Fruit fly (Drosophila melanogaster): ENCODE data around the gene Surf6.

The Surf6 gene

DNA sequence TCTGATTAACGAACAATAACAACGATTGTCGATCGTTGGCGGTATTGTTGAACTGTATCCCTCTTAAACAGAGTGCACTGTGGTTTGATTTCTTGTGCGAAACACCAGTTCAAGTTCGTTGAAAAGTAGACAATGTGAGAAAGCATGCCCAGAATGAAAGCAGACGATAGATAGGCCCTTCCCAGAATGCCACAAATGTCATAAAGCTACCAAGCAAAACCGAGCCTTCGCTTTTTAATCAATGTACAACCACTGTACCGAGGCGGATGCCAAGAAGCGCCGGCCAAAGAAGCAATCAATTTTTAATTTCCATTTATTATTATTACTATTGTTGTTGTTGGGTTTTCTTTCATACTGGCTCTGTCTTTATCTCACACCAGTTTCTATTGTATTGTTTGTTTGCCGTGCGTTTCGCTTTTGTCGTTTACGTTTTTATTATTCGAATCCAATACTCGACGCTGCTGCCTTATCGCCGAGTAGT, 4.2 kb upstream of the Surf6 start (continued):
- TF ChIP-seq CG11696 (GFP tag; IDR thresholded peaks at IDR 0.05) (peak; percentile 73), CG30403 (GFP tag; optimal IDR thresholded peaks at IDR 0.05) (peak; percentile 83), ssp (GFP tag; IDR thresholded peaks at IDR 0.05) (peak; percentile 49), Dp (GFP tag; optimal IDR thresholded peaks at IDR 0.05) (no peak), CG18011 (GFP tag; optimal IDR thresholded peaks at IDR 0.05) (peak; percentile 52), HmgZ (tag; optimal IDR thresholded peaks at IDR 0.05) (peak; percentile 77), Atf3 (GFP tag; optimal IDR thresholded peaks at IDR 0.05) (peak; percentile 78), CG10462 (GFP tag; optimal IDR thresholded peaks at IDR 0.05) (peak; percentile 68), chinmo (GFP tag; IDR thresholded peaks at IDR 0.05; ENCODE audit: partially characterized antibody) (0 out of 4 replicates have a peak, but pooled peaks have one; percentile 10), CG11456 (GFP tag; IDR thresholded peaks at IDR 0.05) (peak; percentile 87), CG34422 (GFP tag; IDR thresholded peaks at IDR 0.05) (peak; percentile 89), C15 (GFP tag; IDR thresholded peaks at IDR 0.05) (no peak), Atf6 (GFP tag; IDR thresholded peaks at IDR 0.05) (peak; percentile 76), HLH54F (GFP tag; optimal IDR thresholded peaks at IDR 0.05) (peak; percentile 80), CG10267 (tag; optimal IDR thresholded peaks at IDR 0.05) (peak; percentile 52), hbn (GFP tag; IDR thresholded peaks at IDR 0.05; ENCODE audit: partially characterized antibody) (no peak), CG7745 (tag; optimal IDR thresholded peaks at IDR 0.05) (no peak), CG9932 (GFP tag; IDR thresholded peaks at IDR 0.05) (peak; percentile 76), dysf (GFP tag; IDR thresholded peaks at IDR 0.05) (peak; percentile 90), CoRest (tag; optimal IDR thresholded peaks at IDR 0.05) (peak; percentile 78), her (GFP tag; optimal IDR thresholded peaks at IDR 0.05) (peak; percentile 88), CG3838 (GFP tag; optimal IDR thresholded peaks at IDR 0.05) (peak; percentile 65), sima (GFP tag; optimal IDR thresholded peaks at IDR 0.05) (no peak), Ssrp (tag; optimal IDR thresholded peaks at IDR 0.05) (peak; percentile 64), lbe (GFP tag; optimal IDR thresholded peaks at IDR 0.05) (peak; percentile 42), CG6683 (GFP tag; optimal IDR thresholded peaks at IDR 0.05) (peak; percentile 53), CG14965 (GFP tag; optimal IDR thresholded peaks at IDR 0.05; ENCODE audit: borderline replicate concordance) (no peak), CG7786 (GFP tag; optimal IDR thresholded peaks at IDR 0.05) (peak; percentile 77), chn (GFP tag; optimal IDR thresholded peaks at IDR 0.05) (peak; percentile 83), odd (GFP tag; optimal IDR thresholded peaks at IDR 0.05) (peak; percentile 79), Mad (GFP tag; optimal IDR thresholded peaks at IDR 0.05) (peak; percentile 80), jumu (GFP tag; optimal IDR thresholded peaks at IDR 0.05) (peak; percentile 72), gro (GFP tag; optimal IDR thresholded peaks at IDR 0.05) (peak; percentile 87), zen2 (GFP tag; IDR thresholded peaks at IDR 0.05; ENCODE audit: partially characterized antibody) (no peak), YL-1 (GFP tag; optimal IDR thresholded peaks at IDR 0.05) (no peak), CG9437 (GFP tag; optimal IDR thresholded peaks at IDR 0.05) (peak; percentile 69), CG17802 (tag; optimal IDR thresholded peaks at IDR 0.05) (peak; percentile 43), tup (GFP tag; optimal IDR thresholded peaks at IDR 0.05) (peak; percentile 28), CG2116 (GFP tag; optimal IDR thresholded peaks at IDR 0.05) (peak; percentile 27), CG8281 (tag; optimal IDR thresholded peaks at IDR 0.05) (peak; percentile 34), unpg (GFP tag; optimal IDR thresholded peaks at IDR 0.05) (peak; percentile 86), Jarid2 (GFP tag; optimal IDR thresholded peaks at IDR 0.05) (peak; percentile 52), emc (GFP tag; optimal IDR thresholded peaks at IDR 0.05) (peak; percentile 34), CG5953 (GFP tag; IDR thresholded peaks at IDR 0.05) (peak; percentile 79), prd (optimal IDR thresholded peaks at IDR 0.05) (no peak), prd (GFP tag; IDR thresholded peaks at IDR 0.05) (peak; percentile 90), shn (GFP tag; optimal IDR thresholded peaks at IDR 0.05) (peak; percentile 78), ara (GFP tag; IDR thresholded peaks at IDR 0.05) (peak; percentile 82), Mes4 (GFP tag; optimal IDR thresholded peaks at IDR 0.05) (peak; percentile 42), CG4360 (GFP tag; IDR thresholded peaks at IDR 0.05) (peak; percentile 66), pros (GFP tag; optimal IDR thresholded peaks at IDR 0.05) (no peak)
